Worm (Caenorhabditis elegans) whole organism, L4 larva: ENCODE measurements around the gene C35D10.8.

Experiments used
- F49E8.2 ChIP-seq: sonication (generic microtip); optimal IDR thresholded peaks from 2 replicates; lab custom pipeline; 2016; ENCODE audit warnings: missing compliant biosample characterization, mild to moderate bottlenecking, missing genetic modification characterization, borderline replicate concordance
- ZK546.5 ChIP-seq, 2 experiments: sonication (generic microtip); optimal IDR thresholded peaks; 2 replicates each; lab custom pipeline; 2017; ENCODE audit warnings: missing biosample characterization in 2 of 2, missing genetic modification characterization in 2 of 2
- ces-1 ChIP-seq: fragments of 150-350 bp; sonication (generic microtip); optimal IDR thresholded peaks from 4 replicates; lab custom pipeline; 2014; ENCODE audit warnings: missing biosample characterization, missing genetic modification reagents, missing genetic modification characterization
- egl-27 ChIP-seq: sonication (generic microtip); optimal IDR thresholded peaks from 3 replicates; lab custom pipeline; 2017; ENCODE audit warnings: missing biosample characterization, missing genetic modification reagents, missing genetic modification characterization
- madf-9 ChIP-seq: fragments of 200-800 bp; sonication (Bioruptor generic); conservative IDR thresholded peaks from 2 replicates; pipeline ENCODE4 v1.3.6; 2022; ENCODE audit warnings: missing genetic modification reagents, missing genetic modification characterization, missing compliant biosample characterization
- nhr-25 ChIP-seq: sonication (generic microtip); optimal IDR thresholded peaks from 2 replicates; lab custom pipeline; 2017; ENCODE audit warnings: missing genetic modification characterization, mild to moderate bottlenecking, missing compliant biosample characterization, antibody characterized with exemption, moderate library complexity, borderline replicate concordance; ENCODE audit not compliant: insufficient read depth
- skn-1 ChIP-seq: fragments of 150-350 bp; optimal IDR thresholded peaks from 2 replicates; lab custom pipeline; 2014; ENCODE audit warnings: missing biosample characterization, missing genetic modification characterization

- TF ChIP-seq nhr-25 (tag; lab: Kevin White, UChicago) (no peak), skn-1 (tag; lab: Kevin White, UChicago) (no peak), ces-1 (GFP tag; lab: Kevin White, UChicago) (no peak), egl-27 (tag; lab: Kevin White, UChicago) (no peak), ZK546.5 (tag; optimal IDR thresholded peaks at IDR 0.05; lab: Kevin White, UChicago) (no peak), F49E8.2 (tag; lab: Kevin White, UChicago) (no peak), madf-9 (no peak)
These were observed 28.4 kb downstream of the C35D10.8 start, which contains the start of gene clec-5 for ce11 chrIII:4883429-4883828.
